Fruit fly (Drosophila melanogaster): Measurements from ENCODE around the gene Klp31E.

Klp31E gene

DNA sequence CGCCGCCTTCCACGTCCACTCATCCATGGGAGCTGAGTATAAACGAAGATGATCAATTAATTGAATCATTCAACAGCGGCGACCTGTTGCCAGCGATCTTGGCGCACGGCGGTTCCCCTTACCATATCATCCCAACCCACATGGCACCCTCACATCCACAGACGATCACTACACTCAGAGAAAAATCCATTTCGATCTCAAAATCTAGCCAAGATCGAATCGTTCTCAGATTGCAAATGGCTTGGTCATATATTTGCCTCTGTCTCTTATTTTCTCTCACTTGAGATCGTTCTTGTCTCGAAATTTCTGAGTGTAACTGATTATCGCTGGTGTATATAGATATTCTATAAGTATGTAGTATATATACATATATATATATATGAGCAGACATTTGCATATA lies 54.6 kb downstream of the Klp31E start (continued):
- TF ChIP-seq CG8478 (optimal IDR thresholded peaks at IDR 0.05) (no peak), B-H2 (GFP tag; optimal IDR thresholded peaks at IDR 0.05) (peak; percentile 27), Bdp1 (GFP tag; optimal IDR thresholded peaks at IDR 0.05) (no peak), trh (GFP tag; optimal IDR thresholded peaks at IDR 0.05) (no peak), ara (GFP tag; IDR thresholded peaks at IDR 0.05) (peak; percentile 66; the same call in 1 of the 2 replicates), insv (GFP tag; optimal IDR thresholded peaks at IDR 0.05) (no peak), Med (GFP tag) (peak; percentile 88), CG14860 (GFP tag; IDR thresholded peaks at IDR 0.05; ENCODE audit: partially characterized antibody) (no peak), ci (GFP tag; IDR thresholded peaks at IDR 0.05) (peak; percentile 75; the same call in 2 of the 3 replicates), gfzf (GFP tag; optimal IDR thresholded peaks at IDR 0.05) (no peak), knrl (GFP tag; IDR thresholded peaks at IDR 0.05; ENCODE audit: partially characterized antibody) (no peak), pho (GFP tag; optimal IDR thresholded peaks at IDR 0.05) (peak; percentile 6), disco-r (GFP tag; optimal IDR thresholded peaks at IDR 0.05) (no peak), CG7987 (GFP tag; optimal IDR thresholded peaks at IDR 0.05) (no peak), Antp (GFP tag; optimal IDR thresholded peaks at IDR 0.05) (peak; percentile 49), unc-4 (GFP tag; IDR thresholded peaks at IDR 0.05; ENCODE audit: partially characterized antibody) (no peak), CG11398 (GFP tag; optimal IDR thresholded peaks at IDR 0.05) (no peak), CG17186 (GFP tag; optimal IDR thresholded peaks at IDR 0.05) (no peak), CG6254 (GFP tag; optimal IDR thresholded peaks at IDR 0.05) (peak; percentile 40), Atf-2 (GFP tag; optimal IDR thresholded peaks at IDR 0.05) (no peak), HLH4C (GFP tag; IDR thresholded peaks at IDR 0.05; ENCODE audit: partially characterized antibody) (no peak), CG17359 (tag; optimal IDR thresholded peaks at IDR 0.05) (peak; percentile 67), eve (GFP tag; optimal IDR thresholded peaks at IDR 0.05) (no peak), usp (GFP tag; optimal IDR thresholded peaks at IDR 0.05) (no peak), CG33557 (GFP tag; optimal IDR thresholded peaks at IDR 0.05) (no peak), kah (GFP tag; optimal IDR thresholded peaks at IDR 0.05) (peak; percentile 90), CG4424 (GFP tag; optimal IDR thresholded peaks at IDR 0.05) (peak; percentile 27), sima (GFP tag; optimal IDR thresholded peaks at IDR 0.05) (no peak), CG10147 (GFP tag; optimal IDR thresholded peaks at IDR 0.05) (peak; percentile 41), Lim3 (GFP tag; IDR thresholded peaks at IDR 0.05) (no peak), kni (GFP tag; optimal IDR thresholded peaks at IDR 0.05) (no peak), Abd-B (GFP tag; optimal IDR thresholded peaks at IDR 0.05) (peak; percentile 35), CG15479 (GFP tag; optimal IDR thresholded peaks at IDR 0.05) (no peak), HmgD (GFP tag; optimal IDR thresholded peaks at IDR 0.05) (no peak), CG10959 (GFP tag; IDR thresholded peaks at IDR 0.05) (no peak), CG16779 (GFP tag; IDR thresholded peaks at IDR 0.05) (no peak), CG15269 (tag; optimal IDR thresholded peaks at IDR 0.05) (peak; percentile 72), CHES-1-like (GFP tag; optimal IDR thresholded peaks at IDR 0.05) (no peak), ewg (GFP tag; optimal IDR thresholded peaks at IDR 0.05) (no peak), CG16863 (GFP tag; optimal IDR thresholded peaks at IDR 0.05) (peak; percentile 8), Lpt (GFP tag; optimal IDR thresholded peaks at IDR 0.05) (no peak), dan (GFP tag; IDR thresholded peaks at IDR 0.05) (no peak), Elba2 (GFP tag; optimal IDR thresholded peaks at IDR 0.05) (no peak), Doc2 (GFP tag; IDR thresholded peaks at IDR 0.05) (no peak), Dll (GFP tag; IDR thresholded peaks at IDR 0.05; ENCODE audit: partially characterized antibody) (no peak), Neu2 (GFP tag; optimal IDR thresholded peaks at IDR 0.05; ENCODE audit: borderline replicate concordance) (no peak), H2.0 (GFP tag; IDR thresholded peaks at IDR 0.05) (peak; percentile 60), p53 (GFP tag; optimal IDR thresholded peaks at IDR 0.05) (no peak), Sox102F (GFP tag; optimal IDR thresholded peaks at IDR 0.05) (peak; percentile 65), Ssrp (tag; optimal IDR thresholded peaks at IDR 0.05) (peak; percentile 17), Hsf (GFP tag; optimal IDR thresholded peaks at IDR 0.05) (no peak), toy (GFP tag; IDR thresholded peaks at IDR 0.05) (0 out of 2 replicates have a peak, but pooled peaks have one; percentile 14)

Data from whole organism, embryonic.